Worm (Caenorhabditis elegans) whole organism, late embryonic: ENCODE results near the gene spat-1.

Source experiments
- C08G9.2 ChIP-seq: sonication (generic microtip); optimal IDR thresholded peaks from 2 replicates; lab custom pipeline; 2016; ENCODE audit warnings: mild to moderate bottlenecking, missing genetic modification characterization, moderate library complexity, missing compliant biosample characterization
- K02D7.2 ChIP-seq: sonication (generic microtip); optimal IDR thresholded peaks from 2 replicates; lab custom pipeline; 2017; ENCODE audit warnings: mild to moderate bottlenecking, missing genetic modification characterization, missing compliant biosample characterization
- T23F11.4 ChIP-seq: fragments of 200-800 bp; sonication (Bioruptor generic); optimal IDR thresholded peaks from 2 replicates; lab custom pipeline; 2018; ENCODE audit warnings: mild to moderate bottlenecking, missing genetic modification characterization, missing compliant biosample characterization
- Y22D7AL.16 ChIP-seq: sonication (generic microtip); optimal IDR thresholded peaks from 2 replicates; lab custom pipeline; 2016; ENCODE audit warnings: missing genetic modification characterization, missing compliant biosample characterization
- ahr-1 ChIP-seq: sonication (generic microtip); optimal IDR thresholded peaks from 2 replicates; lab custom pipeline; 2016; ENCODE audit warnings: missing genetic modification characterization, missing compliant biosample characterization
- ama-1 ChIP-seq: fragments of 150-350 bp; optimal IDR thresholded peaks from 2 replicates; lab custom pipeline; 2014
- ceh-2 ChIP-seq: sonication (generic microtip); optimal IDR thresholded peaks from 2 replicates; lab custom pipeline; 2016; ENCODE audit warnings: missing genotype, missing genetic modification characterization, missing compliant biosample characterization
- ceh-22 ChIP-seq: sonication (generic microtip); optimal IDR thresholded peaks from 2 replicates; lab custom pipeline; 2017; ENCODE audit warnings: missing biosample characterization, missing genetic modification characterization
- ceh-30 ChIP-seq: fragments of 150-350 bp; optimal IDR thresholded peaks from 2 replicates; lab custom pipeline; 2014; ENCODE audit warnings: missing biosample characterization, missing genetic modification characterization
- ceh-31 ChIP-seq: sonication (generic microtip); optimal IDR thresholded peaks from 2 replicates; lab custom pipeline; 2016; ENCODE audit warnings: missing genetic modification characterization, missing compliant biosample characterization
- ceh-34 ChIP-seq: sonication (generic microtip); optimal IDR thresholded peaks from 2 replicates; lab custom pipeline; 2016; ENCODE audit warnings: mild to moderate bottlenecking, missing genetic modification characterization, missing compliant biosample characterization
- ceh-6 ChIP-seq: fragments of 200-800 bp; sonication (Bioruptor generic); optimal IDR thresholded peaks from 2 replicates; lab custom pipeline; 2018; ENCODE audit warnings: mild to moderate bottlenecking, missing genetic modification characterization, missing compliant biosample characterization
- ceh-9 ChIP-seq: sonication (generic microtip); optimal IDR thresholded peaks from 2 replicates; lab custom pipeline; 2016; ENCODE audit warnings: mild to moderate bottlenecking, missing genetic modification characterization, inconsistent platforms, missing compliant biosample characterization
- che-1 ChIP-seq: sonication (generic microtip); optimal IDR thresholded peaks from 2 replicates; lab custom pipeline; 2016; ENCODE audit warnings: mild to moderate bottlenecking, missing genetic modification characterization, missing compliant biosample characterization
- dve-1 ChIP-seq: sonication (generic microtip); optimal IDR thresholded peaks from 2 replicates; lab custom pipeline; 2017; ENCODE audit warnings: antibody characterized with exemption, mild to moderate bottlenecking, missing genetic modification characterization, missing compliant biosample characterization
- elt-2 ChIP-seq: sonication (generic microtip); optimal IDR thresholded peaks from 2 replicates; lab custom pipeline; 2016; ENCODE audit warnings: missing genetic modification reagents, missing genetic modification characterization, missing compliant biosample characterization
- eyg-1 ChIP-seq: sonication (generic microtip); optimal IDR thresholded peaks from 2 replicates; lab custom pipeline; 2016; ENCODE audit warnings: missing genotype, missing genetic modification characterization, missing compliant biosample characterization
- fkh-10 ChIP-seq: fragments of 150-350 bp; optimal IDR thresholded peaks from 2 replicates; lab custom pipeline; 2014; ENCODE audit warnings: missing biosample characterization, missing genetic modification reagents, missing genetic modification characterization
- fkh-6 ChIP-seq: sonication (generic microtip); optimal IDR thresholded peaks from 2 replicates; lab custom pipeline; 2016; ENCODE audit warnings: missing genetic modification characterization, missing compliant biosample characterization
- gmeb-2 ChIP-seq: sonication (generic microtip); optimal IDR thresholded peaks from 2 replicates; lab custom pipeline; 2016; ENCODE audit warnings: missing genetic modification characterization, inconsistent platforms, missing compliant biosample characterization
- hlh-15 ChIP-seq: sonication (generic microtip); optimal IDR thresholded peaks from 2 replicates; lab custom pipeline; 2016; ENCODE audit warnings: missing genetic modification characterization, missing compliant biosample characterization
- hlh-30 ChIP-seq: sonication (generic microtip); optimal IDR thresholded peaks from 2 replicates; lab custom pipeline; 2017; ENCODE audit warnings: antibody characterized with exemption, missing genetic modification characterization, missing compliant biosample characterization; ENCODE audit not compliant: insufficient read depth
- hlh-6 ChIP-seq: sonication (generic microtip); optimal IDR thresholded peaks from 2 replicates; lab custom pipeline; 2016; ENCODE audit warnings: missing genotype, missing genetic modification characterization, missing compliant biosample characterization
- hlh-8 ChIP-seq: sonication (generic microtip); optimal IDR thresholded peaks from 2 replicates; lab custom pipeline; 2016; ENCODE audit warnings: missing genotype, missing genetic modification characterization, missing compliant biosample characterization
- lim-6 ChIP-seq: sonication (generic microtip); optimal IDR thresholded peaks from 2 replicates; lab custom pipeline; 2016; ENCODE audit warnings: missing genetic modification characterization, missing compliant biosample characterization
- lin-11 ChIP-seq: fragments of 200-800 bp; sonication (Bioruptor generic); optimal IDR thresholded peaks from 2 replicates; lab custom pipeline; 2018; ENCODE audit warnings: mild to moderate bottlenecking, missing genetic modification characterization, missing compliant biosample characterization
- mec-3 ChIP-seq: sonication (generic microtip); optimal IDR thresholded peaks from 2 replicates; lab custom pipeline; 2016; ENCODE audit warnings: borderline replicate concordance, missing genetic modification characterization, missing compliant biosample characterization
- nhr-232 ChIP-seq: sonication (generic microtip); optimal IDR thresholded peaks from 2 replicates; lab custom pipeline; 2016; ENCODE audit warnings: missing genetic modification characterization, missing compliant biosample characterization
- npax-4 ChIP-seq: sonication (generic microtip); optimal IDR thresholded peaks from 2 replicates; lab custom pipeline; 2016; ENCODE audit warnings: missing genetic modification characterization, missing compliant biosample characterization
- odd-2 ChIP-seq: sonication (generic microtip); optimal IDR thresholded peaks from 2 replicates; lab custom pipeline; 2017; ENCODE audit warnings: antibody characterized with exemption, mild to moderate bottlenecking, missing genetic modification characterization, missing compliant biosample characterization
- pag-3 ChIP-seq: sonication (generic microtip); optimal IDR thresholded peaks from 2 replicates; lab custom pipeline; 2016; ENCODE audit warnings: missing compliant biosample characterization, missing genetic modification characterization, borderline replicate concordance
- pat-9 ChIP-seq: fragments of 200-800 bp; sonication (Bioruptor generic); optimal IDR thresholded peaks from 2 replicates; lab custom pipeline; 2018; ENCODE audit warnings: mild to moderate bottlenecking, missing genetic modification characterization, moderate library complexity, missing compliant biosample characterization
- pha-4 ChIP-seq: fragments of 150-350 bp; optimal IDR thresholded peaks from 2 replicates; lab custom pipeline; 2018; ENCODE audit warnings: missing biosample characterization, missing genetic modification reagents, missing genetic modification characterization
- pqm-1 ChIP-seq: sonication (generic microtip); optimal IDR thresholded peaks from 2 replicates; lab custom pipeline; 2016; ENCODE audit warnings: missing genetic modification characterization, missing compliant biosample characterization
- pros-1 ChIP-seq: fragments of 150-350 bp; optimal IDR thresholded peaks from 2 replicates; lab custom pipeline; 2014; ENCODE audit warnings: missing biosample characterization, missing genetic modification reagents, missing genetic modification characterization
- sdc-2 ChIP-seq: sonication (generic microtip); optimal IDR thresholded peaks from 2 replicates; lab custom pipeline; 2016; ENCODE audit warnings: missing genotype, missing genetic modification characterization, missing compliant biosample characterization
- sox-4 ChIP-seq: sonication (generic microtip); optimal IDR thresholded peaks from 2 replicates; lab custom pipeline; 2017; ENCODE audit warnings: mild to moderate bottlenecking, missing genetic modification characterization, inconsistent platforms, missing compliant biosample characterization
- syd-9 ChIP-seq: sonication (generic microtip); optimal IDR thresholded peaks from 2 replicates; lab custom pipeline; 2016; ENCODE audit warnings: mild to moderate bottlenecking, missing genetic modification characterization, moderate library complexity, missing compliant biosample characterization
- ttx-3 ChIP-seq: sonication (generic microtip); optimal IDR thresholded peaks from 2 replicates; lab custom pipeline; 2016; ENCODE audit warnings: missing genetic modification reagents, missing genetic modification characterization, missing compliant biosample characterization
- unc-42 ChIP-seq: sonication (generic microtip); optimal IDR thresholded peaks from 2 replicates; lab custom pipeline; 2016; ENCODE audit warnings: missing genotype, missing genetic modification characterization, missing compliant biosample characterization
- ztf-16 ChIP-seq: sonication (generic microtip); optimal IDR thresholded peaks from 2 replicates; lab custom pipeline; 2017; ENCODE audit warnings: missing genetic modification characterization, missing compliant biosample characterization

spat-1 gene

ce11 chrII:14523070-14523572, 5.4 kb upstream of the spat-1 start, which contains the start of gene btb-20:
TSS of gene btb-20 (minus strand) at chrII:14523522.
- TF ChIP-seq hlh-15 (no peak), pha-4 (tag; lab: Kevin White, UChicago) (no peak), ceh-22 (tag; lab: Kevin White, UChicago) (no peak), ama-1 (lab: Kevin White, UChicago) (no peak), mec-3 (tag; lab: Kevin White, UChicago) (no peak), K02D7.2 (no peak), ceh-2 (tag; lab: Kevin White, UChicago) (no peak), nhr-232 (no peak), syd-9 (tag; lab: Kevin White, UChicago) (no peak), gmeb-2 (tag; lab: Kevin White, UChicago) (no peak), che-1 (tag; lab: Kevin White, UChicago) (no peak), pat-9 (no peak), pag-3 (no peak), ttx-3 (tag; lab: Kevin White, UChicago) (no peak), ceh-31 (tag; lab: Kevin White, UChicago) (no peak)

DNA sequence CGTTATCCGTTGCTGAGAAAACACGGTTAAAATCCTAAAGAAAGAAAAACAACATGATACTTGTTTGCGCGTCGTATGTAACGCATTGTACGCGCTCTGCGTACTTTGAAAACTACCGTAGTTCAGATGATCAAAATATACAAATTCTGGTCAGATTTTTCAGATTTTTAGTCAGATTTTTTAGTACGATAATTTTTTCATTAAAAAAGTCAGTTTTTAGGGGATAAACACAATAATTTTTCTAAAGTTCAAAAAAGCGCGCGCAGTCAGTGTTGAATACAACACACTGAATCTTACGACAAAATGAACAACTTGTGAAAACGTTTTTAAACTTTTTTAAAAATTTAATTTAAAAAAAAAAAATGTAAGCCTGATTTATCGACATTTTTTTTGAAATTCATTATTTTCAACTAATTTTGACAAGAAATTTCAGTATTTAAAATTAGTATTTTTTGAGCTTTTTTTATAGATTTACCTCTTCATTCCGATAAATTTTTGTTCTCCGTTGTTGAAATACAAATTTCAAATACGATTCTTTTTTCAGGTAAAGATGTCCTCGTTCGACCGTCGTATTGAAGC, 4.8 kb upstream of the spat-1 start, which contains the start of gene pot-2:
TSS of gene pot-2 (plus strand) at position 529 of the 579 bp plus-strand sequence.
- TF ChIP-seq pros-1 (tag; lab: Kevin White, UChicago) = no peak
- TF ChIP-seq elt-2 (tag; lab: Kevin White, UChicago) = no peak
- TF ChIP-seq lim-6 = no peak
- TF ChIP-seq npax-4 (tag; lab: Kevin White, UChicago) = no peak
- no peak for TF ChIP-seq dve-1 (tag; lab: Kevin White, UChicago)
- TF ChIP-seq hlh-30 (tag; lab: Kevin White, UChicago) = no peak
- TF ChIP-seq fkh-6 = no peak
- TF ChIP-seq ceh-30 (tag; lab: Kevin White, UChicago) = no peak
- no peak for TF ChIP-seq syd-9 (tag; lab: Kevin White, UChicago)
- TF ChIP-seq hlh-6 = no peak

DNA sequence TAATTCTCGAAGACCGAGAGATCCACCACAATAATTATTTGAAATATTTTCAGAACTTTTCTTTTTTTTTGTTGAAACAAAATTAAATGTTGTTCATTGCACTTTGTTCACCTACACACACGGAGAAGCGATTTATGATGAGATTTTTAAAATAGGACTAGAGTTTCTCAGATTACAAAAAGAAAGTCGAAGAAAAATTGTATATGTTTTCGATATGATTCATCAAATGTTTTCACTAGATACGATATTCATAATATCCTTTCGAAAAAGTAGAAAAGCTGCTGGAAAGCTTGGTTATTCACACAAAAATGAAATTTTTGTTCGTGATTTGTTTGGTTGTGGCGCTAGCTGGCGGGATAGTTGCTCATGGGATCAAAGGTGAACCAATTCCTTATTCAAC, 3.5 kb upstream of the spat-1 start, which contains the start of gene F57C2.4:
TSS of gene F57C2.4 (plus strand) at position 301 of the 400 bp plus-strand sequence.
- TF ChIP-seq ceh-9 = no peak
- no peak for TF ChIP-seq elt-2 (tag; lab: Kevin White, UChicago)
- TF ChIP-seq eyg-1 (tag; lab: Kevin White, UChicago) = no peak
- no peak for TF ChIP-seq lim-6
- TF ChIP-seq lin-11 (tag; lab: Kevin White, UChicago) = no peak
- TF ChIP-seq sdc-2 = no peak
- TF ChIP-seq syd-9 (tag; lab: Kevin White, UChicago) = no peak
- no peak for TF ChIP-seq C08G9.2 (tag; lab: Kevin White, UChicago)
- TF ChIP-seq sox-4 (tag; lab: Kevin White, UChicago) = no peak
- TF ChIP-seq, all 69 proteins: peak for 0

DNA sequence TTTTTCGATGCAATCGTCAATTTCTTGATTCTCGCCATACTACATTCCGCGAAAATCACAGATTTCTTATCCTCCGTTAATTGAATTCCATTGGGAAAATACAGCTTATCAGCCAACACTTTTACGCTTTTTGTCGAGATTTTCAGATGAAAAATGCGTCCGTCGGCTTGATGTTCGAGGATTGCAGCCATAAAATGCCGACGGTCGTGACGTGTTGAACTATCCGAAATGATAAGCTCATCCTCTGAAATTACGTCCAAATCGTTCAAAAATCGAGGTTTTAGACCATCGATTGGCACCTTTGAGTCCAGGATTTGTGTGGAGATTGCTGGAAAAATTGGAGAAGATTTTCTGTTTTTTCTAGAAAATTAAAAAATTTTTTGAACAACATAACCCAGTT, 1.4 kb upstream of the spat-1 start:
- TF ChIP-seq ceh-34 (tag; lab: Kevin White, UChicago) (no peak), fkh-6 (no peak), K02D7.2 (no peak), hlh-8 (tag; lab: Kevin White, UChicago) (no peak), Y22D7AL.16 (tag; lab: Kevin White, UChicago) (no peak), pqm-1 (no peak)

ce11 chrII:14534000-14534399, 5.4 kb downstream of the spat-1 start, which contains the start of gene C04H5.1:
TSS of gene C04H5.1 (plus strand) at chrII:14534300.
- no peak for TF ChIP-seq T23F11.4 (GFP tag; lab: Kevin White, UChicago)
- no peak for TF ChIP-seq unc-42 (tag; lab: Kevin White, UChicago)
- no peak for TF ChIP-seq pqm-1
- TF ChIP-seq ceh-6 (GFP tag; lab: Kevin White, UChicago) = no peak
- no peak for TF ChIP-seq fkh-10 (GFP tag; lab: Kevin White, UChicago)
- TF ChIP-seq ahr-1 (tag; lab: Kevin White, UChicago) = no peak
- TF ChIP-seq ztf-16 (tag; lab: Kevin White, UChicago) = no peak
- no peak for TF ChIP-seq odd-2 (tag; lab: Kevin White, UChicago)
- no peak for TF ChIP-seq hlh-30 (tag; lab: Kevin White, UChicago)
- no peak for TF ChIP-seq Y22D7AL.16 (tag; lab: Kevin White, UChicago)
- TF ChIP-seq elt-2 (tag; lab: Kevin White, UChicago) = no peak
- no peak for TF ChIP-seq pat-9
